Worm (Caenorhabditis elegans) whole organism, L3 larva: ENCODE data around the gene F58H1.3.

Experiments
- ama-1 ChIP-seq: fragments of 150-350 bp; optimal IDR thresholded peaks from 2 replicates; lab custom pipeline; 2018
- ceh-82 ChIP-seq: fragments of 150-350 bp; optimal IDR thresholded peaks from 2 replicates; lab custom pipeline; 2014; ENCODE audit warnings: missing biosample characterization, missing genetic modification characterization
- egl-27 ChIP-seq: sonication (generic microtip); optimal IDR thresholded peaks from 4 replicates; lab custom pipeline; 2017; ENCODE audit warnings: missing biosample characterization, missing genetic modification reagents, missing genetic modification characterization

ce11 chrV:11913283-11913682, 20.5 kb upstream of the F58H1.3 start:
- TF ChIP-seq ceh-82 (no peak), egl-27 (tag; lab: Kevin White, UChicago) (no peak), ama-1 (lab: Kevin White, UChicago) (no peak)
